Fruit fly (Drosophila melanogaster) whole organism, embryonic: Measurements from ENCODE around the gene ZnT77C.

Experiments used
- B-H2 ChIP-seq: fragments of 200-800 bp; sonication (Bioruptor generic); optimal IDR thresholded peaks from 2 replicates; lab custom pipeline; 2018; ENCODE audit warnings: missing biosample characterization, mild to moderate bottlenecking, missing genetic modification characterization
- CG10543 ChIP-seq: fragments of 200-800 bp; sonication (Bioruptor generic); optimal IDR thresholded peaks from 3 replicates; lab custom pipeline; 2017; ENCODE audit warnings: missing biosample characterization, mild to moderate bottlenecking, missing genetic modification characterization, moderate library complexity
- CG10654 ChIP-seq: fragments of 200-800 bp; sonication (Bioruptor generic); optimal IDR thresholded peaks from 2 replicates; lab custom pipeline; 2016; ENCODE audit warnings: missing biosample characterization, missing genetic modification characterization
- CG12769 ChIP-seq: fragments of 200-800 bp; sonication (Bioruptor generic); optimal IDR thresholded peaks from 2 replicates; lab custom pipeline; 2019; ENCODE audit warnings: missing biosample characterization, mild to moderate bottlenecking, missing genetic modification characterization, moderate library complexity
- CG13894 ChIP-seq: fragments of 200-800 bp; sonication (Bioruptor generic); optimal IDR thresholded peaks from 3 replicates; lab custom pipeline; 2018; ENCODE audit warnings: missing biosample characterization, mild to moderate bottlenecking, missing genetic modification characterization, moderate library complexity
- CG14441 ChIP-seq: fragments of 200-800 bp; sonication (Bioruptor generic); IDR thresholded peaks from 2 replicates; pipeline ENCODE4 v1.3.6; 2022; ENCODE audit warnings: missing biosample characterization, missing genetic modification characterization
- CG16813 ChIP-seq: fragments of 200-800 bp; sonication (Bioruptor generic); IDR thresholded peaks from 3 replicates; pipeline ENCODE4 v1.3.6; 2022; ENCODE audit warnings: missing biosample characterization, missing genetic modification characterization; ENCODE audit not compliant: partially characterized antibody
- CG17359 ChIP-seq: fragments of 200-800 bp; sonication (Bioruptor generic); optimal IDR thresholded peaks from 3 replicates; lab custom pipeline; 2018; ENCODE audit warnings: missing biosample characterization, mild to moderate bottlenecking, missing genetic modification characterization, moderate library complexity
- CG2199 ChIP-seq: fragments of 200-800 bp; sonication (Bioruptor generic); IDR thresholded peaks from 3 replicates; pipeline ENCODE4 v1.3.6; 2022; ENCODE audit warnings: missing biosample characterization, missing genetic modification characterization
- CG30403 ChIP-seq: fragments of 200-800 bp; sonication (Bioruptor generic); optimal IDR thresholded peaks from 3 replicates; lab custom pipeline; 2016; ENCODE audit warnings: missing biosample characterization, missing genetic modification characterization
- CG4730 ChIP-seq: fragments of 200-800 bp; sonication (Bioruptor generic); IDR thresholded peaks from 2 replicates; pipeline ENCODE4 v1.3.6; 2022; ENCODE audit warnings: missing biosample characterization, missing genetic modification characterization
- CG6765 ChIP-seq: fragments of 200-800 bp; sonication (Bioruptor generic); optimal IDR thresholded peaks from 3 replicates; lab custom pipeline; 2017; ENCODE audit warnings: missing biosample characterization, mild to moderate bottlenecking, missing genetic modification characterization
- CG8388 ChIP-seq: fragments of 200-800 bp; sonication (Bioruptor generic); optimal IDR thresholded peaks from 2 replicates; lab custom pipeline; 2019; ENCODE audit warnings: missing biosample characterization, mild to moderate bottlenecking, missing genetic modification characterization, moderate library complexity
- CrebB ChIP-seq: fragments of 200-800 bp; sonication (Bioruptor generic); optimal IDR thresholded peaks from 3 replicates; lab custom pipeline; 2018; ENCODE audit warnings: missing biosample characterization, mild to moderate bottlenecking, missing genetic modification characterization
- Dbx ChIP-seq: fragments of 200-800 bp; sonication (Bioruptor generic); IDR thresholded peaks from 3 replicates; pipeline ENCODE4 v1.3.6; 2022; ENCODE audit warnings: missing biosample characterization, missing genetic modification characterization
- Dek ChIP-seq: fragments of 200-800 bp; sonication (Bioruptor generic); optimal IDR thresholded peaks from 3 replicates; lab custom pipeline; 2019; ENCODE audit warnings: missing biosample characterization, mild to moderate bottlenecking, missing genetic modification characterization, moderate library complexity
- Doc2 ChIP-seq: fragments of 200-800 bp; sonication (Bioruptor generic); IDR thresholded peaks from 2 replicates; pipeline ENCODE4 v1.3.6; 2022; ENCODE audit warnings: missing biosample characterization, missing genetic modification characterization
- Hey ChIP-seq: fragments of 200-800 bp; sonication (Bioruptor generic); optimal IDR thresholded peaks from 3 replicates; lab custom pipeline; 2018; ENCODE audit warnings: missing biosample characterization, mild to moderate bottlenecking, missing genetic modification characterization
- Med ChIP-seq: fragments of 200-800 bp; sonication (Bioruptor generic); peaks from one replicate; lab custom pipeline; 2016; ENCODE audit warnings: missing biosample characterization, missing genetic modification characterization, mild to moderate bottlenecking, inconsistent platforms, moderate library complexity
- Nf-YA ChIP-seq: fragments of 200-800 bp; sonication (Bioruptor generic); IDR thresholded peaks from 2 replicates; pipeline ENCODE4 v1.3.6; 2022; ENCODE audit warnings: missing biosample characterization, missing genetic modification characterization
- Oaz ChIP-seq: fragments of 200-800 bp; sonication (Bioruptor generic); IDR thresholded peaks from 2 replicates; pipeline ENCODE4 v1.3.6; 2022; ENCODE audit warnings: missing biosample characterization, missing genetic modification characterization
- Pdp1 ChIP-seq, 2 experiments: fragments of 200-800 bp; sonication (Bioruptor generic); optimal IDR thresholded peaks; 3 replicates each; lab custom pipeline; 2016; ENCODE audit warnings: missing biosample characterization in 2 of 2, missing genetic modification characterization in 2 of 2, mild to moderate bottlenecking in 1 of 2, moderate library complexity in 1 of 2
- ara ChIP-seq: fragments of 200-800 bp; sonication (Bioruptor generic); IDR thresholded peaks from 2 replicates; pipeline ENCODE4 v1.3.6; 2022; ENCODE audit warnings: missing biosample characterization, missing genetic modification characterization
- chif ChIP-seq, 2 experiments: fragments of 200-800 bp; sonication (Bioruptor generic); optimal IDR thresholded peaks; 3 replicates each; lab custom pipeline; 2016; ENCODE audit warnings: missing biosample characterization in 2 of 2, missing genetic modification characterization in 2 of 2
- crol ChIP-seq: fragments of 200-800 bp; sonication (Bioruptor generic); IDR thresholded peaks from 2 replicates; pipeline ENCODE4 v1.3.6; 2022; ENCODE audit warnings: missing biosample characterization, missing genetic modification characterization
- gem ChIP-seq: fragments of 200-800 bp; sonication (Bioruptor generic); optimal IDR thresholded peaks from 2 replicates; lab custom pipeline; 2019; ENCODE audit warnings: missing biosample characterization, mild to moderate bottlenecking, missing genetic modification characterization, moderate library complexity
- grn ChIP-seq: fragments of 200-800 bp; sonication (Bioruptor generic); optimal IDR thresholded peaks from 3 replicates; lab custom pipeline; 2017; ENCODE audit warnings: missing biosample characterization, missing genetic modification characterization
- jumu ChIP-seq: fragments of 200-800 bp; sonication (Bioruptor generic); optimal IDR thresholded peaks from 3 replicates; lab custom pipeline; 2016; ENCODE audit warnings: missing biosample characterization, missing genetic modification characterization
- lbe ChIP-seq: fragments of 200-800 bp; sonication (Bioruptor generic); optimal IDR thresholded peaks from 2 replicates; lab custom pipeline; 2016; ENCODE audit warnings: missing biosample characterization, mild to moderate bottlenecking, missing genetic modification characterization
- lola ChIP-seq, 3 experiments: fragments of >200 bp in 2 of 3; fragments of 200-800 bp in 1 of 3; sonication (Bioruptor generic) in 1 of 3; optimal IDR thresholded peaks; 2 replicates each; lab custom pipeline; 2017 to 2019; ENCODE audit warnings: missing biosample characterization in 3 of 3, missing genetic modification characterization in 3 of 3, mild to moderate bottlenecking in 1 of 3, moderate library complexity in 1 of 3
- p53 ChIP-seq: fragments of 200-800 bp; sonication (Bioruptor generic); optimal IDR thresholded peaks from 2 replicates; lab custom pipeline; 2016; ENCODE audit warnings: missing biosample characterization, missing genetic modification characterization
- pita ChIP-seq: fragments of 200-800 bp; sonication (Bioruptor generic); optimal IDR thresholded peaks from 2 replicates; lab custom pipeline; 2017; ENCODE audit warnings: missing biosample characterization, mild to moderate bottlenecking, missing genetic modification characterization
- rib ChIP-seq: fragments of 200-800 bp; sonication (Bioruptor generic); IDR thresholded peaks from 2 replicates; pipeline ENCODE4 v1.3.6; 2022; ENCODE audit warnings: missing biosample characterization, missing genetic modification characterization
- sens ChIP-seq: fragments of 200-800 bp; sonication (Bioruptor generic); peaks from one replicate; lab custom pipeline; 2016; ENCODE audit warnings: missing biosample characterization, missing genetic modification characterization
- shn ChIP-seq: fragments of 200-800 bp; sonication (Bioruptor generic); optimal IDR thresholded peaks from 3 replicates; lab custom pipeline; 2016; ENCODE audit warnings: missing biosample characterization, missing genetic modification characterization
- slp2 ChIP-seq: fragments of 200-800 bp; sonication (Bioruptor generic); optimal IDR thresholded peaks from 2 replicates; lab custom pipeline; 2016; ENCODE audit warnings: missing biosample characterization, missing genetic modification characterization
- so ChIP-seq: fragments of 200-800 bp; sonication (Bioruptor generic); IDR thresholded peaks from 3 replicates; pipeline ENCODE4 v1.3.6; 2022; ENCODE audit warnings: missing biosample characterization, missing genetic modification characterization
- ttk ChIP-seq: fragments of 200-800 bp; sonication (Bioruptor generic); IDR thresholded peaks from 2 replicates; pipeline ENCODE4 v2.1.2; 2022; ENCODE audit warnings: missing biosample characterization, missing genetic modification characterization
- tx ChIP-seq: fragments of 200-800 bp; sonication (Bioruptor generic); optimal IDR thresholded peaks from 2 replicates; lab custom pipeline; 2016; ENCODE audit warnings: missing biosample characterization, missing genetic modification characterization
- unpg ChIP-seq: fragments of 200-800 bp; sonication (Bioruptor generic); optimal IDR thresholded peaks from 3 replicates; lab custom pipeline; 2018; ENCODE audit warnings: missing biosample characterization, mild to moderate bottlenecking, missing genetic modification characterization, moderate library complexity
- zf30C ChIP-seq: fragments of 200-800 bp; sonication (Bioruptor generic); optimal IDR thresholded peaks from 3 replicates; lab custom pipeline; 2018; ENCODE audit warnings: missing biosample characterization, mild to moderate bottlenecking, missing genetic modification characterization

Gene ZnT77C

DNA sequence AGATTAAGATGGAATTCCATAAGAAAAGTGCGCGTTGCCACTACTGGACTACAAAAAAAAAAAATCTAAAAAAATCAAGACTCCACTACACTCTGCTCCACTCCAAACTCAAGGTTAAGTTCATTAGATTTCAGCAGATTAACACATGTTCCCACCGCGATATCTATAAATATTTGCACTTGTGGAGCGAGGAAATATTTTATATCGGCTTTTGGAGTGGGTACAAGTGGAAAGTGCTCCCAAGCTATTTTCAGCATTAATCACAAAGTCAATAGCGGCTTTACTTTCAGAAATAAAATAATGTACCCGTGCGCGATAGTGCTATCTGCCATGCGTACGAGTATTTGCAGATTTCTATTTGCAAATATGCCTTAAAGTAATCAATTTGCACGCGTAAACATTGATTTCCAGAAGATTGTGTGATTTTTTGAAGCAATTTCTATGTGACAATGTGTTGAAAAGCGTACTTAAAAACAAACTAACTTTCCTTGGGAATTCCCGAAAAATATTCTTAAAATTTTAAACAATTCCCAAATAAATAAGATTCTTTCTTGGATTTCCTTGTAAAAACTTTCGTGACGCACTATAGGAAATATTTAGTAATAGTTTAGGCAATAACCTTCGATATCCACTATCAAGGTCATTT, 43.1 kb upstream of the ZnT77C start (continued):
- TF ChIP-seq jumu (GFP tag; lab: Kevin White, UChicago), result no peak
- no peak for TF ChIP-seq CG8388 (GFP tag; lab: Kevin White, UChicago)
- no peak for TF ChIP-seq chif (GFP tag; optimal IDR thresholded peaks at IDR 0.05; lab: Kevin White, UChicago)
- no peak for TF ChIP-seq CG2199 (GFP tag; lab: Robert Waterston, UW)
- TF ChIP-seq pita (GFP tag; lab: Kevin White, UChicago), result no peak
- TF ChIP-seq Dbx (GFP tag; lab: Robert Waterston, UW), result no peak
- TF ChIP-seq ara (GFP tag; lab: Robert Waterston, UW), result no peak
- no peak for TF ChIP-seq Oaz (GFP tag; lab: Robert Waterston, UW)
- TF ChIP-seq CG17359 (tag; lab: Kevin White, UChicago), result no peak
- TF ChIP-seq Dek (tag; lab: Kevin White, UChicago), result no peak
- no peak for TF ChIP-seq CG4730 (GFP tag; lab: Robert Waterston, UW)
- TF ChIP-seq CG10654 (GFP tag; lab: Kevin White, UChicago), result no peak
- TF ChIP-seq CrebB, result no peak
- TF ChIP-seq lbe (GFP tag; lab: Kevin White, UChicago), result no peak
- TF ChIP-seq CG16813 (GFP tag; lab: Robert Waterston, UW), result no peak
- TF ChIP-seq rib (GFP tag; lab: Robert Waterston, UW), result 0 out of 2 replicates have a peak, but pooled peaks have one; percentile 8
- TF ChIP-seq CG14441 (GFP tag; lab: Robert Waterston, UW), result no peak
- peak; percentile 25 for TF ChIP-seq CG12769 (tag; lab: Kevin White, UChicago)
- no peak for TF ChIP-seq shn (GFP tag; lab: Kevin White, UChicago)
- no peak for TF ChIP-seq CG30403 (GFP tag; lab: Kevin White, UChicago)

DNA sequence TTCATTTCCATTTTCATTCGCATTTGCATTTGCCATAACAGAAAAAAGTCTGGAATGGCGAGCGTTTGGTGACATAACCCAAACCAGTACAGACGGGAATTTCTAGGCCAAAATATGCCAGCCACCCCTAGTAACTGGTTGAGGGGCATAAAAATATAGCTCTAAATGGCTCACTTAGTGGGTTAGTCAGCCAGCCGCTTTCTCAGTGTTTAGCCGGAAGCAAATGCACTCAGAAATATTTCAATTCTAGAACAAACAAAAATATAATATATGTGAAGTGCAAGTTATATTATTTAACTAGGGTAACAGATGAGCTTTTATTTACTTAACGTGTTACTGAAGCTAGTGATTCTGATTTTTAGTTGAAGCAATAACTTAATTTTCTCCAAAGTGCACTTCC, 42.2 kb upstream of the ZnT77C start:
- TF ChIP-seq zf30C, result no peak
- TF ChIP-seq gem (tag; lab: Kevin White, UChicago), result peak; percentile 0
- no peak for TF ChIP-seq Doc2 (GFP tag; lab: Robert Waterston, UW)
- peak; percentile 62 for TF ChIP-seq Med (GFP tag; lab: Kevin White, UChicago)
- no peak for TF ChIP-seq crol (GFP tag; lab: Robert Waterston, UW)
- TF ChIP-seq lola (GFP tag; optimal IDR thresholded peaks at IDR 0.05; lab: Kevin White, UChicago), result peak in 1 of 3 experiments; percentile 24
- TF ChIP-seq CG13894 (tag; lab: Kevin White, UChicago), result peak; percentile 15
- peak; percentile 72 for TF ChIP-seq sens (GFP tag; lab: Kevin White, UChicago)
- no peak for TF ChIP-seq Hey
- TF ChIP-seq Pdp1 (GFP tag; optimal IDR thresholded peaks at IDR 0.05; lab: Kevin White, UChicago), result peak in 1 of 2 experiments; percentile 15
- no peak for TF ChIP-seq Nf-YA (GFP tag; lab: Robert Waterston, UW)
- TF ChIP-seq p53 (GFP tag; lab: Kevin White, UChicago), result no peak
- no peak for TF ChIP-seq CG6765 (GFP tag; lab: Kevin White, UChicago)
- no peak for TF ChIP-seq tx (GFP tag; lab: Kevin White, UChicago)
- TF ChIP-seq unpg, result no peak

DNA sequence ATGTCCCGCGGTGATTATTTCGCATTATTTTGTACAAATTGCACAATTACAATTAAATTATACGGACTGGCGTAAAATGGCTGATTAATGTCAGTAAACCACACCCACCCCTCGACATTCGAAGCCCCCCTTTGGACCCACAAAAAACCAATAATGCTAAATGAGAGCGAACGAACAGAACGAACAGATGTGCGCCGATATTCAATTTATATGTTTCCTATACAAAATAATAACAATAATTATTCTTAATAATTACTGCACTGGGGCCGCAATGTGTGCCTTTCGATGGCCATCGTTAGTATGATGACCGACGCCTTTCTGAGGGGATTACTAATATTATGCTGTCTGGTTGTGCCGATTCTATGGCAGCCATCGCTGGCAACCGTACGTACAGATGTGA, 38.7 kb upstream of the ZnT77C start, which contains the start of gene CG13250:
TSS of gene CG13250 (plus strand) at position 301 of the 400 bp plus-strand sequence.
- no peak for TF ChIP-seq slp2 (GFP tag; lab: Kevin White, UChicago)
- TF ChIP-seq ttk (GFP tag; lab: Robert Waterston, UW), result no peak
- no peak for TF ChIP-seq grn (GFP tag; lab: Kevin White, UChicago)
- no peak for TF ChIP-seq B-H2
- no peak for TF ChIP-seq so
- TF ChIP-seq CG10543 (GFP tag; lab: Kevin White, UChicago), result no peak
